Worm (Caenorhabditis elegans): ENCODE results near the gene K02E2.6.
"Not testable (repeated sequence)": the region's sequence is repeated elsewhere in the genome, so short reads cannot be mapped to it uniquely, and the experiment has no call there.

The K02E2.6 gene

DNA sequence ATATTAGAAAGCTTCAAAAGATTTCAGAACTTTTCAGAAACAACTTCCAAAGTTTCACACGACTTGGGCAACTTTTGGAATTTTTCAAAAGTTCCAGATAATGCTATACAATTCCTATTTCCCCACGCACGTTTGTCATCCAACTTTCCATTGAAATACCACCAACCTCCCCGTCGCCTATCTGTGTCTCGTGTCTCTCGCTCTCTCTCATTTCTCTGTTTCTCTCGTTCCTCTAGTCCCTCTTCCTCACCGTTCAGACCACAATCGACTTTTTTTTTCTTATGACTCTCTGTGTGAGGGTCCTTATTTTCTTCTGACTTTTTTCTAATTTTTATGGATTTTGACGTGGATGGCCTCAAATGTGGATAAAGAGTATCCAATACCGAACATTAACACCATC is at the start of gene K02E2.6:
Gene K02E2.6, plus strand, starts transcription at position 242 of the 400 bp plus-strand sequence.
- TF ChIP-seq unc-62 (GFP tag; optimal IDR thresholded peaks at IDR 0.05): no peak

DNA sequence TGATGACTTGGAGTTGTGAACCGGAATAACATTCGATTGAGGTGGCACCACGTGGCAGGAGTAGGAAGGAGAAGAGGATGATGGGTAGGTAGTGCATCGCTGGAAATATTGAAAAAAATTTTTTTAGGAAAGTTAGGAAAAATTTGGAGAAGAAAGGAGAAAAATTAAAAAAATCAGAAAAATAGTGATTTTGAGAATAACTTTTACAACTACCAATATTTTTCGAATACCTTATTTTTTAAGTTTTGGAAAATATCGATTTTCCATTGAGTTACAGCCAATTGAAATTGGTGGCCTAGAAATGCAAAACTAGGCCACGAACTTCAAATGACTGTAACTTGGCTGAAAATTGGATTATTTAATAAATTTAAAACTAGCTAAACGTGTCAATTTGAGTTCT is 45.1 kb upstream of the K02E2.6 start, which contains the start of gene Y38H6A.5:
Gene Y38H6A.5, minus strand, starts transcription at position 101 of the 400 bp plus-strand sequence.
- TF ChIP-seq unc-62 (GFP tag; optimal IDR thresholded peaks at IDR 0.05): no peak

DNA sequence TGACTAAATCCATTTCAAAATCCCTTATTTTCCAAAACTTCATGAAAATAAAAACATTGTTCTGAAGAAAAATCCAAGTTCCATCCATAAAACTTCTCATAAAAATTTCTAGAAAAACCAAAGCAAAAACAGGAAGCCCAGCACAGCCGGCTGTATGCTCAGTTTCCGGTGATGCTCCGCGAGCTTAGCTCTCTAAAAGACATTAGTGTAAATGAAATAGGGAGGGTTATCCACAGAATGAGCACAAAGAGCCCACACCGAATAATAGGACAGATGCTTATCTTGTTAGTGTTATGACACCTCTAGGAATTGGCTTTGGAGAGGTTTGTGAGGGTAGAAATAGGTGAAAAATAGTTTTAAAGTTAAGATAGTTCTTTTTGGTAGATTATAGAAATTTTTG is 42.3 kb upstream of the K02E2.6 start:
- no peak for TF ChIP-seq unc-62 (GFP tag; optimal IDR thresholded peaks at IDR 0.05)

DNA sequence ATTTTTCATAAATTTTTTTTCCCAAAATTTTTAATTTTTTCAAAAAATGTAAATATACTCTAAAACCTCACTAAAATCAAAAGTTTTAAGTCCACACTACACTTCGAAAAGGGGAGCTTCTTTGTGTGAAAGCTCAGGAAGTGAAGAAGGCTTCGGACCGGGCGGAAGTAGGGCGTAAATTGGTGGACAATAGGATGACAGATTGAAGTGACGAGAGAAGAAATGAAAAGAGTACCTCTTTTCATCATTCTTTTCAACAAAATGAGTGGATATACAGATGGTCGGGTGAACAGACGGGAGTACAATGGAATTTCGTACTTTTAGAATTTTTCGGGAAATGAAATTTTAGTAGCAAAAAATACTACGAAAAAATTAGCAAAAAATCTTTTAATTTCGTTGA is 41.5 kb upstream of the K02E2.6 start:
- TF ChIP-seq unc-62 (GFP tag; optimal IDR thresholded peaks at IDR 0.05): no peak

DNA sequence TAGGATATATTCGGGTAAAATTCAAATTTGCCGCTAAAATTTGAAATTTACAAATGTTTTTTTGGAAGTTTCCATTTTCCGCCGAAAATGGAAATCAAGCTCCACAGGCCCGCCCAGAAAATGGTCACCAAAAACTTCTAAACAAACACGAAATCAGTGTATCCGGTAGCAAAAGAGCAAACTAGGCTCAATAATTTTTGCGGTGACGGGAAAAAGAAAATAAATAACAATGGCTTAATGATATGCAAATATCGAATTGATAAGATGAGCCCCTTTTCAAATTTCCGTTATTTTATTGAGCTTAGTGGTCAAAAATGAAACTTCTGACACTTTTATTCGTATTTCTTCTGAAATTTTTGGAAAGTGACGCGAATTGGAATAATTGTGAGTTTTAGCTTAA is 35.5 kb upstream of the K02E2.6 start, which contains the start of gene Y38H6A.3:
Gene Y38H6A.3, plus strand, starts transcription at position 301 of the 400 bp plus-strand sequence.
- no peak for TF ChIP-seq unc-62 (GFP tag; optimal IDR thresholded peaks at IDR 0.05)

DNA sequence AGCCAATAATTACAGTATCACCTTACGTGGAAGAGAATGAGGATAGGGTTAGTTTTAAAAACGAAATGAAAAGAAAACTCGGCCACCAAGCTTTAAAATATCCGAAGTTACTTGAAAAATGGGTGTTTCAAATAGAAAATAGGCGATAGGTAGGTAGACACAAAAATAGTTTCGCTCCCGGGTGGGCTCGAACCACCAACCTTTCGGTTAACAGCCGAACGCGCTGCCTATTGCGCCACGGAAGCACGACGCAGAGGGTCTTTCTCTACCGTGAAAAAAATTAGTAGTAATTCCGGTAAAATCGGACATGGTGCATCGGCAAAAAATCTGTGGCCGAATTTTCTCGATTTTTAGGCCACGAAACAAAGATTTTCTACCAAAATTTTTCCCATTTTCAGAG is 32.7 kb upstream of the K02E2.6 start:
- TF ChIP-seq unc-62 (GFP tag; optimal IDR thresholded peaks at IDR 0.05): no peak

DNA sequence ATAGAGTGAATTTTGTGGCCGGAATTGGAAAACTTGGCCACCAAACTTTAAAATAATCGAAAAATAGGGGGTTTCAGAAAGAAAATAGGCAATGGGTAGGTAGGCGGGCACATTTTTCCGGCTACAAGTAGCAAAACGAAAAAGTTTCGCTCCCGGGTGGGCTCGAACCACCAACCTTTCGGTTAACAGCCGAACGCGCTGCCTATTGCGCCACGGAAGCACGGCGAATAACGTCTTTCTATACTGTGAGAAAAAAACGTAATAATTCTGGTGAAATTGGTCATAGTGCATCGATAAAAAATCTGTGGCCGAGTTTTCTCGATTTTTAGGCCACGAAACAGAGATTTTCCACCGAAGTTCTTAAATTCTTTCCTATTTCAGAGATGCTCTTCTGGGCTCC is 30.0 kb upstream of the K02E2.6 start:
- no peak for TF ChIP-seq unc-62 (GFP tag; optimal IDR thresholded peaks at IDR 0.05)

DNA sequence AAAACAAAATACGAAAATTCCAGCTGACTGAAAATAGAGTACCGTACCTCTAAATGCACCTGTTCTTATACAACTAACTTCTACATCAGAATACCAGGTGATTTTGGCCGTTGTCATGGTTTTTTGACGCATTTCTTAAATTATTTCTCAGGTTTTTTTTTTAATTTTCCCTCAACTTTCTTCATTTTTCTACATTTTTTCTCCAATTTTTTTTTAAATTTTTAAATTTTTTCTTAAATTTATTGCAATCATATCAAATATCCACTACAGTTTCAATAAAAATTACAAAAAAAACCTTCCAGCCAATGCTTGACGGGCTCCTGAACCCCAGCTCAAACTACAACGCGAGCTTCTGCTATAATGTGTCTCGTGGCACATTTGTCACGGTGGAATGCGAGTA is 29.2 kb upstream of the K02E2.6 start, which contains the start of gene K02E2.1:
Gene K02E2.1, plus strand, starts transcription at position 301 of the 400 bp plus-strand sequence.
- no peak for TF ChIP-seq unc-62 (GFP tag; optimal IDR thresholded peaks at IDR 0.05)

DNA sequence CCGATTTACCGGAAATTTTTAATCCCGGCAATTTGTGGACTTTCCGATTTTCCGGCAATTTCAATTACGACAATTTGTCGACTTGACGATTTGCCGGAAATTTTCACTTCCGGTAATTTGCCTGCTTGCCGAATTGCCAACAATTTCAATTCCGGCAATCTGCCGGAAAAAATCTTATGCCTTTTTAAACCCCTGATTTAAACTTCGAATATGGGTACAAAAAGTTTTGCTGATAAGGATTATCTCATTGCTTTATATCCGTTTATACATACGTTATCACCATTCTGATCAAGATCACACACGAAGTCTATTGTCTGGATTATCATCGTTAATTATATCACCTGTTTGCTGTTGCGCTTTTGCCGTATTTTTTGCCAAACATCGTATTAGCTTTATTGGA is 23.9 kb upstream of the K02E2.6 start, which contains the start of gene grd-11:
Gene grd-11, plus strand, starts transcription at position 301 of the 400 bp plus-strand sequence.
- no peak for TF ChIP-seq unc-62 (GFP tag; optimal IDR thresholded peaks at IDR 0.05)

DNA sequence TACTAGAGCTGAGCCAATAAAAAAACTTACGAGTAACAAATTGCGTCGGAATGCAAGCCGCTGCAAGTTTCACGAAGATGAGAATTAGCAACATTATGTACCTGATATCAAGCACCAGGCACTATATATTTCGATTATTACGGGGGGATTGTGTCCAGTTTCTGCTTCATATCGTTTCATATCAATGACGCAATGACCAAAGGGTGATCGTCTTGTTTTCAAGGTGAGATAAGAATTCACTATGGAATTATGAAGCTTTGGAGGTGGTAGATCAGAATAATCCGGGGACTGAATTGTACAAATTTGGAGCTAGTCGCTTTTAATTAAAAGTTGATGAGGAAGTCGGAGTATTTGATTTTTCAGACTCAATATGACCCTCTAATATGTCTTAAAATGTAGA is 13.5 kb upstream of the K02E2.6 start, which contains the start of gene K02E2.8:
Gene K02E2.8, minus strand, starts transcription at position 101 of the 400 bp plus-strand sequence.
- no peak for TF ChIP-seq unc-62 (GFP tag; optimal IDR thresholded peaks at IDR 0.05)

DNA sequence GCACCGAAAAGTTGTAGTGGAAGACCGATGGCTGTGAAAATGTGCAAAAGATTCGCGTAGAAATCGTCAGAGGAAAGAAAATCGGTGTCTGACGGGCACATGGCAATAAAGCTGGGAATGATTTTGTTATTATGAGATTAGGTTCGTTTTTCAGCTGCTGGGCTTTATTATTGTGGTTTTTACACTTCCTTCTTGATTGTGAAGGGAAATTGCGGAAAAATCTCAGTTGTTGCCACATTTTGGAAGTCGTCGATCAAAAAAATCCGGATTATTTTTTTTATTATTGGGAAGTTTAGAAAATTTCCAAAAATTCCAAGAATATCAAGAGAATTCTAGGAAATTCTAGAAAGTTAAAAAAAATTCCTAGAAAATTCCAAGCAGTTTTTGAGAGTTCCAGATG is 11.2 kb upstream of the K02E2.6 start, which contains the start of gene srh-177:
Gene srh-177, minus strand, starts transcription at position 101 of the 400 bp plus-strand sequence.
- not testable (repeated sequence) for TF ChIP-seq unc-62 (GFP tag; optimal IDR thresholded peaks at IDR 0.05)

DNA sequence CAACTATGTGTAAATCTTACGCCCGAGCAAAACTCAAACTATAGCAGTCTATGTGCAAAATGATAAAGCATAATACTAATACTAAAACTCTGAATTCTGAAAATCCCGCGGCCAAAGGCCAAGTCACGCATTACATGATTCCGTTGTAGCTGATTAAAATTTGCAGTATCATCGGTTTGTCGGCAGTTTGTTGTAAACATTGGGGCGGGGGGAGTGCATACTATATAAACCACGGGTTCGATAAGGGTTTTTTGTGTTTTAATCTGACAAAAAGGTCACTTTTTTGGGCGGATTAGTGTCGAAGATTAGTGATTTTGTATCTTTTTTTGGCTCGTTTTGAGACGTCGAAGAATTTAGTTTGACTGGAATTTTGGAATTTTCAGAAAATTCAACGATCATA is 5.9 kb upstream of the K02E2.6 start:
- no peak for TF ChIP-seq unc-62 (GFP tag; optimal IDR thresholded peaks at IDR 0.05)

DNA sequence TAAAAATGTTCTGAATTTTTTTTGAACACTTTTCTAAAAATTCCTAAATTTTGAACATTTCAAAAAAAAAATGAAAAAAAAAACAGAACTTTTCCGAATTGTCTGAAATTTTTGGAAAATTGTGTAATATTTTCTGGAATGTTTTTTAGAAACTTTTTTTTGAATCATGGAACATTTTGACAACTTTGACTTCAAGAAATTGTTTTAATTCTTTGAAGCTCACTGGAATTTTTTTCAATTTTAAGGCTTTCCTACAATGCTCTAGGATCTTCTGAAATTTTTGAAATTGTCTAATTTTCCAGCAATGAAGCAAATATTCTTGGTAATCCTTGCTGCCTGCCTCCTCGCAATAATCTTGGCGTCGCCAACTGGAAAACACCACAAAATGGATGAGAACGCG is 5.1 kb upstream of the K02E2.6 start, which contains the start of gene ins-35:
Gene ins-35, plus strand, starts transcription at position 301 of the 400 bp plus-strand sequence.
- no peak for TF ChIP-seq unc-62 (GFP tag; optimal IDR thresholded peaks at IDR 0.05)

DNA sequence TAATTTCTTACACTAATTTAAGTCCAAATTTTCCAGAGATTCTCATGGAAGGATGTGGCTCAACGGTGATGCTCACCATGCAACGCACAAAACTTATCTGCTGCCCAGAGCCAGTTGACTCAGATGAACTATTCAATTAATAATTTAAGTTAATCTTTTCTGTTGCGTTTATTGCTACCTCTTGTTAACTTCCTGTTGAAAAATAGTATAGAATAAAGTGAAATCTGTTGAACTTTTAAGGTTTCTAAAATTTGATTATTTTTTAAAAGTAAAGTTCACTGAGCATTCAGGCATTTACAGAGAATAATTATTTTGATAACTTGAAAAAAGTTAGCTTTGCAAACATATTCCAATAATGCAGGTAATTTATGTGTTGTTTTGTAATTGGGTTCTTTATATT is 4.3 kb upstream of the K02E2.6 start:
- TF ChIP-seq unc-62 (GFP tag; optimal IDR thresholded peaks at IDR 0.05): no peak

DNA sequence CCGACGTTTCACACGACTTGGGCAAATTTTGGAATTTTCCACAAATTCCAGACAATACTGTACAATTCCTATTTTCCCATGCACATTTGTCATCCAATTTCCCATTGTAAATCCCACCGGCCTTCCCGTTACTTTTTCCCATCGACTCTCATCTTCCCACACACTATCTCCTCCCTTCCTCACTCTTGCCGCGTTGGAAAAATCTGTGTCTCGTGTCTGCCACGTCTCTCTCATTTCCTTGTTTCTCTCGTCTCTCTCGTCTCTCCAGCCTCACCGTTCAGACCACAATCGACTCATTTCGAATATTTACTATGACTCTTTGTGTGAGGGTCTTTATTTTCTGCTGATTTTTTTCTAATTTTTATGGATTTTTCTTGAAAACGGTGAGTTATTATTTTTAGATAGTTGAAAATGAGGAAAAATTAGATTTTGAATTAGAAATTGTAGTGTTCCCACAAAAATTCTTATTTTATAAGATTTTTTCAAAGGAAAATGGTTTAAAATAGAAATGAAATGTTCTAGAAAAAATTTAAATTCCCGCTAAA is 2.8 kb downstream of the K02E2.6 start, which contains the start of gene K02E2.11:
Gene K02E2.11, plus strand, starts transcription at position 251 of the 545 bp plus-strand sequence.
- TF ChIP-seq unc-62 (GFP tag; optimal IDR thresholded peaks at IDR 0.05): no peak

DNA sequence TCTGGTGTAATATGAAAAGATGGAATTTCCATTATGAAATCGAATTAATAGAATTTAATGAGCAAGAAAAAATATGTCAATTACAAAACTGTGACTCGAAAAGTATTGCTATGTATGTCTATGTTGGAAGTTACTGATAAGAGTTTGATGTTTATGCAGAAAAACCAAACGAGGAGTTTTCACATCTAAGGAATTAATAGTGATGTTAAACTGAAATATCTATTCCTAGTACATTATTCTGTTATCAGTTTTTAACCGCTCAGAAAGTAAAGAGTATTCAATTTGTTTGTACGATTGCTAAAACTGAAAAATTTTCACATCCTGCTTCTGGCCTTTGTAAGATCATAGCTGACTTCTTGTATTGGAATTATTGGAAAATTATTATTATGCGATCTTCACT is 6.6 kb downstream of the K02E2.6 start, which contains the start of gene K02E2.7:
Gene K02E2.7, minus strand, starts transcription at position 101 of the 400 bp plus-strand sequence.
- TF ChIP-seq unc-62 (GFP tag; optimal IDR thresholded peaks at IDR 0.05): no peak

DNA sequence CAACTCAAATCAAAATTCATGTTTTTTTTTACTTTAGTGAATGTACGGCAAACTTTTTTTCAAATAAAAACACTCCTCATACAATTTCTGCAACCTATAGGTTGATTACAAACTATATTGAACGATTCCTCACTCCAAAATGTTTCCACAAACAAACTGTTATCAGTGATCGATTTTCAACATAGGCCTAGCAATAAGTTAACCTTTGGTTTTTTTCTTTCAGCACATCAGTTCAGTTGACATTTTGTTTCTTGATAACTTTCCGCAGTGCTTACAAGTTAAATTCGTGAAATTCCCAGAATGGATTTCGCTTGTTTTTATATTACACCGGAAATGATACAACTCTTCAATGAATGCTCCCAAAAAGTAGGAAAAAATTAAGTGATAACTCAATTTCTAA is 7.1 kb downstream of the K02E2.6 start, which contains the start of gene F53H2.1:
Gene F53H2.1, plus strand, starts transcription at position 301 of the 400 bp plus-strand sequence.
- no peak for TF ChIP-seq unc-62 (GFP tag; optimal IDR thresholded peaks at IDR 0.05)

Measured in whole organism, dauer.